Worm (Caenorhabditis elegans) whole organism, young adult: ENCODE measurements around the gene cee-1.

ENCODE experiments used
- B0261.1 ChIP-seq: sonication (generic microtip); optimal IDR thresholded peaks from 2 replicates; lab custom pipeline; 2016; ENCODE audit warnings: mild to moderate bottlenecking, missing genetic modification characterization, moderate library complexity, missing compliant biosample characterization
- B0336.3 ChIP-seq: fragments of 200-800 bp; sonication (Bioruptor generic); IDR thresholded peaks from 2 replicates; pipeline ENCODE4 v1.3.6; 2022; ENCODE audit warnings: missing genetic modification characterization, missing compliant biosample characterization
- C17E4.6 ChIP-seq: fragments of 200-800 bp; sonication (Bioruptor generic); IDR thresholded peaks from 2 replicates; pipeline ENCODE4 v1.3.6; 2022; ENCODE audit warnings: missing genetic modification reagents, missing genetic modification characterization, missing compliant biosample characterization
- F10E7.11 ChIP-seq: sonication (generic microtip); optimal IDR thresholded peaks from 2 replicates; lab custom pipeline; 2017; ENCODE audit warnings: mild to moderate bottlenecking, missing genetic modification characterization, moderate library complexity, missing compliant biosample characterization
- F23B12.7 ChIP-seq: sonication (generic microtip); optimal IDR thresholded peaks from 2 replicates; lab custom pipeline; 2017; ENCODE audit warnings: missing genetic modification characterization, mild to moderate bottlenecking, missing compliant biosample characterization, antibody characterized with exemption, moderate library complexity; ENCODE audit not compliant: insufficient read depth
- F33H1.4 ChIP-seq: fragments of 200-800 bp; sonication (Bioruptor generic); IDR thresholded peaks from 2 replicates; pipeline ENCODE4 v1.3.6; 2022; ENCODE audit warnings: missing genetic modification reagents, missing genetic modification characterization, missing compliant biosample characterization
- F52B5.7 ChIP-seq: sonication (generic microtip); optimal IDR thresholded peaks from 2 replicates; lab custom pipeline; 2016; ENCODE audit warnings: mild to moderate bottlenecking, missing genetic modification characterization, missing compliant biosample characterization
- K12H6.12 ChIP-seq: fragments of 200-800 bp; sonication (Bioruptor generic); optimal IDR thresholded peaks from 2 replicates; lab custom pipeline; 2018; ENCODE audit warnings: mild to moderate bottlenecking, missing genetic modification characterization, missing compliant biosample characterization
- T26A5.8 ChIP-seq: sonication (generic microtip); optimal IDR thresholded peaks from 2 replicates; lab custom pipeline; 2016; ENCODE audit warnings: missing genetic modification characterization, missing compliant biosample characterization
- Y67H2A.10 ChIP-seq: fragments of 200-800 bp; sonication (Bioruptor generic); conservative IDR thresholded peaks from 2 replicates; pipeline ENCODE4 v1.3.6; 2022; ENCODE audit warnings: missing genetic modification reagents, missing genetic modification characterization, missing compliant biosample characterization
- Y79H2A.3 ChIP-seq: fragments of 200-800 bp; sonication (Bioruptor generic); conservative IDR thresholded peaks from 2 replicates; pipeline ENCODE4 v1.3.6; 2022; ENCODE audit warnings: missing genetic modification reagents, missing genetic modification characterization, missing compliant biosample characterization
- ZK185.1 ChIP-seq: sonication (generic microtip); optimal IDR thresholded peaks from 2 replicates; lab custom pipeline; 2016; ENCODE audit warnings: mild to moderate bottlenecking, missing genetic modification characterization, missing compliant biosample characterization; ENCODE audit not compliant: poor library complexity, severe bottlenecking
- akir-1 ChIP-seq: fragments of 200-800 bp; sonication (Bioruptor generic); optimal IDR thresholded peaks from 2 replicates; lab custom pipeline; 2018; ENCODE audit warnings: mild to moderate bottlenecking, missing genetic modification characterization, moderate library complexity, missing compliant biosample characterization
- aptf-3 ChIP-seq: fragments of 200-800 bp; sonication (Bioruptor generic); IDR thresholded peaks from 2 replicates; pipeline ENCODE4 v1.3.6; 2022; ENCODE audit warnings: missing genetic modification characterization, missing compliant biosample characterization
- attf-6 ChIP-seq: fragments of 200-800 bp; sonication (Bioruptor generic); IDR thresholded peaks from 2 replicates; pipeline ENCODE4 v1.3.6; 2022; ENCODE audit warnings: missing genetic modification reagents, missing genetic modification characterization, missing compliant biosample characterization
- ccch-3 ChIP-seq: fragments of 200-800 bp; sonication (Bioruptor generic); optimal IDR thresholded peaks from 2 replicates; lab custom pipeline; 2018; ENCODE audit warnings: mild to moderate bottlenecking, missing genetic modification characterization, missing compliant biosample characterization
- cebp-2 ChIP-seq: fragments of 200-800 bp; sonication (Bioruptor generic); IDR thresholded peaks from 2 replicates; pipeline ENCODE4 v1.3.6; 2022; ENCODE audit warnings: missing genetic modification characterization, missing compliant biosample characterization
- ceh-40 ChIP-seq: fragments of 200-800 bp; sonication (Bioruptor generic); IDR thresholded peaks from 2 replicates; pipeline ENCODE4 v1.3.6; 2022; ENCODE audit warnings: missing genetic modification characterization, missing compliant biosample characterization
- ceh-79 ChIP-seq: sonication (generic microtip); optimal IDR thresholded peaks from 2 replicates; lab custom pipeline; 2017; ENCODE audit warnings: mild to moderate bottlenecking, missing genetic modification characterization, missing compliant biosample characterization
- dox-1 ChIP-seq: fragments of 200-800 bp; sonication (Bioruptor generic); IDR thresholded peaks from 2 replicates; pipeline ENCODE4 v1.3.6; 2022; ENCODE audit warnings: missing genetic modification reagents, missing genetic modification characterization, missing compliant biosample characterization
- egl-44 ChIP-seq: fragments of 200-800 bp; sonication (Bioruptor generic); IDR thresholded peaks from 2 replicates; pipeline ENCODE4 v1.3.6; 2022; ENCODE audit warnings: missing genetic modification reagents, missing genetic modification characterization, missing compliant biosample characterization
- ekl-4 ChIP-seq: fragments of 200-800 bp; sonication (Bioruptor generic); IDR thresholded peaks from 2 replicates; pipeline ENCODE4 v1.3.6; 2022; ENCODE audit warnings: missing genetic modification reagents, missing genetic modification characterization, missing compliant biosample characterization
- fkh-3 ChIP-seq: sonication (generic microtip); optimal IDR thresholded peaks from 2 replicates; lab custom pipeline; 2016; ENCODE audit warnings: mild to moderate bottlenecking, missing genetic modification characterization, missing compliant biosample characterization
- gei-17 ChIP-seq: fragments of 200-800 bp; sonication (Bioruptor generic); optimal IDR thresholded peaks from 2 replicates; lab custom pipeline; 2018; ENCODE audit warnings: mild to moderate bottlenecking, missing genetic modification characterization, missing compliant biosample characterization
- hmg-1.2 ChIP-seq: fragments of 200-800 bp; sonication (Bioruptor generic); IDR thresholded peaks from 2 replicates; pipeline ENCODE4 v1.3.6; 2022; ENCODE audit warnings: missing genetic modification reagents, missing genetic modification characterization, missing compliant biosample characterization
- hmg-20 ChIP-seq: fragments of 200-800 bp; sonication (Bioruptor generic); IDR thresholded peaks from 2 replicates; pipeline ENCODE4 v1.3.6; 2022; ENCODE audit warnings: missing genetic modification reagents, missing genetic modification characterization, missing compliant biosample characterization
- hsf-1 ChIP-seq: fragments of 200-800 bp; sonication (Bioruptor generic); IDR thresholded peaks from 2 replicates; pipeline ENCODE4 v1.3.6; 2022; ENCODE audit warnings: missing genetic modification reagents, missing genetic modification characterization, missing compliant biosample characterization
- let-526 ChIP-seq: fragments of 200-800 bp; sonication (Bioruptor generic); IDR thresholded peaks from 2 replicates; pipeline ENCODE4 v1.3.6; 2022; ENCODE audit warnings: missing genetic modification reagents, missing genetic modification characterization, missing compliant biosample characterization
- lin-26 ChIP-seq: fragments of 200-800 bp; sonication (Bioruptor generic); IDR thresholded peaks from 2 replicates; pipeline ENCODE4 v1.3.6; 2022; ENCODE audit warnings: missing genetic modification reagents, missing genetic modification characterization, missing compliant biosample characterization
- lin-35 ChIP-seq, 3 experiments: fragments of 150-350 bp in 2 of 3; sonication (generic microtip) in 1 of 3; optimal IDR thresholded peaks; 2 replicates each; lab custom pipeline; 2014 to 2018; ENCODE audit warnings: missing biosample characterization in 3 of 3, missing genetic modification characterization in 3 of 3, missing genetic modification reagents in 3 of 3
- lin-54 ChIP-seq: fragments of 200-800 bp; sonication (Bioruptor generic); optimal IDR thresholded peaks from 2 replicates; lab custom pipeline; 2018; ENCODE audit warnings: mild to moderate bottlenecking, missing genetic modification characterization, missing compliant biosample characterization
- mcd-1 ChIP-seq: fragments of 200-800 bp; sonication (Bioruptor generic); IDR thresholded peaks from 2 replicates; pipeline ENCODE4 v1.3.6; 2022; ENCODE audit warnings: missing genetic modification reagents, missing genetic modification characterization, missing compliant biosample characterization
- mes-4 ChIP-seq: sonication (generic microtip); optimal IDR thresholded peaks from 2 replicates; lab custom pipeline; 2016; ENCODE audit warnings: missing genotype, missing genetic modification characterization, missing compliant biosample characterization
- nfyb-1 ChIP-seq: fragments of 200-800 bp; sonication (Bioruptor generic); IDR thresholded peaks from 2 replicates; pipeline ENCODE4 v1.3.6; 2022; ENCODE audit warnings: missing genetic modification reagents, missing genetic modification characterization, missing compliant biosample characterization
- nhr-27 ChIP-seq: fragments of 200-800 bp; sonication (Bioruptor generic); optimal IDR thresholded peaks from 2 replicates; lab custom pipeline; 2018; ENCODE audit warnings: mild to moderate bottlenecking, missing genetic modification characterization, moderate library complexity, missing compliant biosample characterization
- rcor-1 ChIP-seq: fragments of 200-800 bp; sonication (Bioruptor generic); IDR thresholded peaks from 2 replicates; pipeline ENCODE4 v1.3.6; 2022; ENCODE audit warnings: missing genetic modification reagents, missing genetic modification characterization, missing compliant biosample characterization
- sdz-38 ChIP-seq: sonication (generic microtip); optimal IDR thresholded peaks from 2 replicates; lab custom pipeline; 2016; ENCODE audit warnings: missing genotype, missing genetic modification characterization, missing compliant biosample characterization
- sea-2 ChIP-seq: fragments of 200-800 bp; sonication (Bioruptor generic); IDR thresholded peaks from 2 replicates; pipeline ENCODE4 v1.3.6; 2022; ENCODE audit warnings: missing genetic modification characterization, missing compliant biosample characterization
- snpc-1.1 ChIP-seq: sonication (generic microtip); optimal IDR thresholded peaks from 2 replicates; lab custom pipeline; 2017; ENCODE audit warnings: missing genetic modification characterization, mild to moderate bottlenecking, missing compliant biosample characterization, antibody characterized with exemption, moderate library complexity, missing genotype, missing genetic modification reagents; ENCODE audit not compliant: insufficient read depth
- snpc-1.3 ChIP-seq: sonication (generic microtip); optimal IDR thresholded peaks from 2 replicates; lab custom pipeline; 2017; ENCODE audit warnings: missing genetic modification characterization, mild to moderate bottlenecking, missing compliant biosample characterization, antibody characterized with exemption, moderate library complexity, missing genotype, missing genetic modification reagents; ENCODE audit not compliant: insufficient read depth
- sptf-2 ChIP-seq: fragments of 200-800 bp; sonication (Bioruptor generic); optimal IDR thresholded peaks from 2 replicates; lab custom pipeline; 2018; ENCODE audit warnings: mild to moderate bottlenecking, missing genetic modification characterization, missing compliant biosample characterization
- unc-130 ChIP-seq: sonication (generic microtip); optimal IDR thresholded peaks from 2 replicates; lab custom pipeline; 2016; ENCODE audit warnings: missing genetic modification reagents, missing genetic modification characterization, missing compliant biosample characterization
- unc-62 ChIP-seq: fragments of 150-350 bp; optimal IDR thresholded peaks from 2 replicates; lab custom pipeline; 2014; ENCODE audit warnings: missing biosample characterization, missing genetic modification reagents, missing genetic modification characterization
- xnd-1 ChIP-seq: sonication (generic microtip); optimal IDR thresholded peaks from 2 replicates; lab custom pipeline; 2016; ENCODE audit warnings: missing genotype, missing genetic modification reagents, missing genetic modification characterization, missing compliant biosample characterization
- zim-3 ChIP-seq: sonication (generic microtip); optimal IDR thresholded peaks from 2 replicates; lab custom pipeline; 2017; ENCODE audit warnings: mild to moderate bottlenecking, missing genetic modification characterization, moderate library complexity, missing compliant biosample characterization
- ztf-18 ChIP-seq: sonication (generic microtip); optimal IDR thresholded peaks from 2 replicates; lab custom pipeline; 2016; ENCODE audit warnings: missing genotype, mild to moderate bottlenecking, missing genetic modification characterization, missing compliant biosample characterization
- ztf-25 ChIP-seq: fragments of 200-800 bp; sonication (Bioruptor generic); IDR thresholded peaks from 2 replicates; pipeline ENCODE4 v1.3.6; 2022; ENCODE audit warnings: missing genetic modification reagents, missing genetic modification characterization, missing compliant biosample characterization
- ztf-26 ChIP-seq: sonication (generic microtip); optimal IDR thresholded peaks from 2 replicates; lab custom pipeline; 2017; ENCODE audit warnings: missing genetic modification characterization, missing compliant biosample characterization

cee-1 gene

DNA sequence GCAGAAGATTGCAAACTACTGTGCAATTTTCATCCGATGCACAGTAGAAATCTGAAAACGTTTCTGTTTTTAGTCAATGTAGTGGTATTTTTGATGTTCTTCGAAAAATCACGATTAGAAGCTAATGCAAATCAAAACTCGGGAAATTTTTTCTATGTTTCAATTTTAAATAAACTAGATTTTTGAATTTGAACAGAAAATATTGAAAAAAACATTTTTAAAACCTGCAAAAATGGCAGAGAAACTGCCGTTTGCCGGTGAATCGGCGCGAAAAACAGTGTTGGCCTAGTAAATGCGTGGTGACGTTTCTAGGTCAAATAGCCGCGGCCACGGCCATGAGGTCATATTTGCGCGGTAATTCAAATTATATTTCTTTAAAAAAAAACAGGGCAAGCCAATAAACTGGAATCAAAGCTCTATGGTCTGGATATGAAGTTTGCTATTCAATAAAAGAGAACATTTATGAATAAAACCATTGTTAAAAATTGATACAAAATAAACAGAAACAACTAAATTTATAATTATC lies 17.7 kb downstream of the cee-1 start, which contains the start of gene set-2 (continued):
- TF ChIP-seq mes-4 (no peak), ztf-18 (peak; percentile 74), T26A5.8 (tag; lab: Kevin White, UChicago) (no peak), lin-35 (GFP tag; optimal IDR thresholded peaks at IDR 0.05; lab: Kevin White, UChicago) (peak; percentile 29 to 89 (median 79)), F10E7.11 (tag; lab: Kevin White, UChicago) (peak; percentile 38), gei-17 (no peak), nhr-27 (no peak), sptf-2 (GFP tag; lab: Kevin White, UChicago) (peak; percentile 84), xnd-1 (tag; lab: Kevin White, UChicago) (peak; percentile 58), Y67H2A.10 (GFP tag; lab: Robert Waterston, UW) (peak; percentile 45; the same call in 1 of the 2 replicates), F52B5.7 (tag; lab: Kevin White, UChicago) (no peak), mcd-1 (GFP tag; lab: Robert Waterston, UW) (peak; percentile 83), dox-1 (GFP tag; lab: Robert Waterston, UW) (peak; percentile 90), hmg-20 (GFP tag; lab: Robert Waterston, UW) (no peak), akir-1 (GFP tag; lab: Kevin White, UChicago) (no peak), unc-130 (GFP tag; lab: Kevin White, UChicago) (peak; percentile 95), zim-3 (tag; lab: Kevin White, UChicago) (no peak), ZK185.1 (peak; percentile 93), B0336.3 (GFP tag; lab: Robert Waterston, UW) (peak; percentile 63), aptf-3 (no peak), snpc-1.1 (tag; lab: Kevin White, UChicago) (peak; percentile 40), K12H6.12 (tag; lab: Kevin White, UChicago) (peak; percentile 59), snpc-1.3 (tag; lab: Kevin White, UChicago) (peak; percentile 60), hsf-1 (GFP tag; lab: Robert Waterston, UW) (0 out of 2 replicates have a peak, but pooled peaks have one; percentile 19), Y79H2A.3 (GFP tag; lab: Robert Waterston, UW) (no peak), unc-62 (GFP tag; lab: Kevin White, UChicago) (no peak), cebp-2 (GFP tag; lab: Robert Waterston, UW) (no peak), F33H1.4 (GFP tag; lab: Robert Waterston, UW) (peak; percentile 76), lin-54 (peak; percentile 97), ztf-26 (tag; lab: Kevin White, UChicago) (no peak), lin-26 (0 out of 2 replicates have a peak, but pooled peaks have one; percentile 39), rcor-1 (peak; percentile 81), C17E4.6 (GFP tag; lab: Robert Waterston, UW) (peak; percentile 59; the same call in 1 of the 2 replicates), sea-2 (GFP tag; lab: Robert Waterston, UW) (no peak), hmg-1.2 (GFP tag; lab: Robert Waterston, UW) (peak; percentile 48), ceh-79 (tag; lab: Kevin White, UChicago) (no peak), ztf-25 (GFP tag; lab: Robert Waterston, UW) (peak; percentile 87), ekl-4 (GFP tag; lab: Robert Waterston, UW) (peak; percentile 65; the same call in 1 of the 2 replicates), ceh-40 (peak; percentile 54; the same call in 1 of the 2 replicates), attf-6 (peak; percentile 29; the same call in 1 of the 2 replicates), fkh-3 (tag; lab: Kevin White, UChicago) (no peak), ccch-3 (no peak), nfyb-1 (GFP tag; lab: Robert Waterston, UW) (peak; percentile 76), egl-44 (peak; percentile 69; the same call in 1 of the 2 replicates), B0261.1 (tag; lab: Kevin White, UChicago) (no peak), sdz-38 (no peak), F23B12.7 (tag; lab: Kevin White, UChicago) (no peak), let-526 (GFP tag; lab: Robert Waterston, UW) (peak; percentile 86)
